Fruit fly (Drosophila melanogaster): ENCODE measurements around the gene TwdlG.

Gene TwdlG

DNA sequence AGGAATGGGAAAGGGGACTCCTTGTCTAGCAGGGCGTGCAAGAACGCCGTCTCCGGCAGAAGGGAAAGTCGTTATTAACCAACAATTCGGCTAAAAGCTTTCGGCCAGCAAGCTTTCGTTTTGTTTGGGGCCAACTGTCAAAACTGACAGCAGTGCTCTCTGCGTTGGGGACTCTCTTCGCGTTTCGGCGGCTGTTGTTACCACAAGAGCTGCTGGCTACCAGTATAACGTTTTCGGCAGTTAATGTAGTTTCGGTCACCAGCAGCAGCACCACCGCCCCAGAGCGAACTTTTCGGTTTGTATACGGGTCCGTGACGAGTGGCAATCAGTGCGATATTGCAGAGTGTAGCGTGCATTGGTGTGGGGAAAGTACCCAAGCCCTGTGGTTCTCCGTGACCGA is 28.9 kb upstream of the TwdlG start, which contains the start of gene cpx (continued):
- TF ChIP-seq repo (GFP tag; optimal IDR thresholded peaks at IDR 0.05), result no peak
- peak; percentile 4 for TF ChIP-seq lab (GFP tag; optimal IDR thresholded peaks at IDR 0.05)
- peak; percentile 3 for TF ChIP-seq gcm (GFP tag; optimal IDR thresholded peaks at IDR 0.05)

DNA sequence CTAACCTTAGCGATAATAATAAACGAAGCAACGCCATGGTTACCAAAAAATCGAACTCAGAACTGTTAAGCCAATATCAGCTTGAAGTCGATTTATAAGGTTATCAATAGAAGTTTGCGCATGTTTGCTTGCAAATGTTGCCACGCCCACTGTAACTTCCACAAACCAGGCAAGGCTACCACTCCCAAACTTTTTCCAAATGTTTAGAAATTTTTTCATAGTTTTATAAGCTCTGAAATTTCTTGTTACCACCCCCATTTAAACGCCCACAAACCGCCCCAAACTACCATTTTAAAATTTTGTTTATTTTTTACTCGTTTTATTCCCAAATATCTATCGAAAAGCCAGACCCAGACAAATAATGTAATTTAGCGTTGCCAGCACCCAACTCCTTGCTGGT is 26.7 kb upstream of the TwdlG start, which contains the start of gene flip:
flip (minus strand) TSS at position 101 of the 400 bp plus-strand sequence.
- TF ChIP-seq CG1233 (GFP tag; optimal IDR thresholded peaks at IDR 0.05), result no peak
- TF ChIP-seq sima (GFP tag; optimal IDR thresholded peaks at IDR 0.05), result no peak
- no peak for TF ChIP-seq Pdp1 (GFP tag; optimal IDR thresholded peaks at IDR 0.05)
- TF ChIP-seq ttk (GFP tag; IDR thresholded peaks at IDR 0.05), result no peak
- no peak for TF ChIP-seq Taf1 (GFP tag; IDR thresholded peaks at IDR 0.05)
- no peak for TF ChIP-seq HLH54F (GFP tag; optimal IDR thresholded peaks at IDR 0.05)
- TF ChIP-seq Ets97D (GFP tag; optimal IDR thresholded peaks at IDR 0.05), result no peak
- TF ChIP-seq tgo (GFP tag; IDR thresholded peaks at IDR 0.05), result no peak
- TF ChIP-seq dm (GFP tag; optimal IDR thresholded peaks at IDR 0.05), result no peak
- no peak for TF ChIP-seq CG17829 (tag; optimal IDR thresholded peaks at IDR 0.05)
- no peak for TF ChIP-seq CG6683 (GFP tag; optimal IDR thresholded peaks at IDR 0.05)
- no peak for TF ChIP-seq tio (GFP tag; optimal IDR thresholded peaks at IDR 0.05)

DNA sequence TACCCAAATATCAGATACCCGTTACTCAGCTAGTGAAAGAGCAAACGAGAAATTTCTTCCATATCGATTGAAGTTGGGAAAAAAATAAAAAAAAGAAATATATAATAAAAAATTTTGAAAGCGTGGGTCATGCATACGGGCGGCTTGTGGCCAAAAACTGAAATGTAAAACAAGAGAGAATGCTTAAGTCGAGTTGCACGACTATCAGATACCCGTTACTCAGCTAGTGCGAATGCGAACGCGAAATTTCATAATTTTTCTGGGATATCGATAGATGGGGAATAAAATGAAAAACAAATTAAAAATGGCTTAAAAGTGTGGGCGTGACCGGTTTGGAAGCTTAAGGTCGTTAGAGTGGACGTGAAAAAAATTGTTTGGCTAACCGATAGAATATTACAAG is 17.2 kb upstream of the TwdlG start:
- TF ChIP-seq Bdp1 (GFP tag; optimal IDR thresholded peaks at IDR 0.05) (no peak), az2 (GFP tag; optimal IDR thresholded peaks at IDR 0.05) (no peak), p53 (GFP tag; optimal IDR thresholded peaks at IDR 0.05) (no peak), Med (GFP tag) (peak; percentile 18), tin (GFP tag; optimal IDR thresholded peaks at IDR 0.05) (no peak), E2f1 (GFP tag; IDR thresholded peaks at IDR 0.05) (no peak), gro (GFP tag; optimal IDR thresholded peaks at IDR 0.05) (no peak), maf-S (GFP tag; optimal IDR thresholded peaks at IDR 0.05) (no peak), gcm (GFP tag; optimal IDR thresholded peaks at IDR 0.05) (no peak), CG16813 (GFP tag; IDR thresholded peaks at IDR 0.05; ENCODE audit: partially characterized antibody) (peak; percentile 66), CG17186 (GFP tag; optimal IDR thresholded peaks at IDR 0.05) (no peak), HmgD (GFP tag; optimal IDR thresholded peaks at IDR 0.05) (no peak), CG10543 (GFP tag; optimal IDR thresholded peaks at IDR 0.05) (no peak), CG13287 (GFP tag; IDR thresholded peaks at IDR 0.05; ENCODE audit: partially characterized antibody) (no peak), Bgb (GFP tag; IDR thresholded peaks at IDR 0.05; ENCODE audit: partially characterized antibody) (no peak), Optix (GFP tag; IDR thresholded peaks at IDR 0.05) (no peak), NFAT (GFP tag; IDR thresholded peaks at IDR 0.05) (no peak), nerfin-2 (GFP tag; IDR thresholded peaks at IDR 0.05; ENCODE audit: partially characterized antibody) (0 out of 2 replicates have a peak, but pooled peaks have one; percentile 43), BEAF-32 (GFP tag; optimal IDR thresholded peaks at IDR 0.05) (no peak), CG12236 (GFP tag; optimal IDR thresholded peaks at IDR 0.05) (no peak), ato (GFP tag; IDR thresholded peaks at IDR 0.05; ENCODE audit: partially characterized antibody) (0 out of 2 replicates have a peak, but pooled peaks have one; percentile 28), pb (GFP tag; optimal IDR thresholded peaks at IDR 0.05) (no peak), vnd (GFP tag; IDR thresholded peaks at IDR 0.05; ENCODE audit: partially characterized antibody) (peak; percentile 25; the same call in 1 of the 3 replicates), tll (GFP tag; optimal IDR thresholded peaks at IDR 0.05) (no peak), Gsc (GFP tag; IDR thresholded peaks at IDR 0.05) (no peak), sc (optimal IDR thresholded peaks at IDR 0.05) (no peak), sc (GFP tag; optimal IDR thresholded peaks at IDR 0.05) (no peak), CG7786 (GFP tag; optimal IDR thresholded peaks at IDR 0.05) (no peak), dmrt99B (tag; optimal IDR thresholded peaks at IDR 0.05) (no peak), br (optimal IDR thresholded peaks at IDR 0.05) (no peak), HLH4C (GFP tag; IDR thresholded peaks at IDR 0.05; ENCODE audit: partially characterized antibody) (peak; percentile 70; the same call in 2 of the 3 replicates), CG6791 (GFP tag; IDR thresholded peaks at IDR 0.05; ENCODE audit: partially characterized antibody) (peak; percentile 18; the same call in 1 of the 3 replicates), Jarid2 (GFP tag; optimal IDR thresholded peaks at IDR 0.05) (no peak), CG12219 (GFP tag; optimal IDR thresholded peaks at IDR 0.05) (no peak)

All from whole organism, embryonic.